Worm (Caenorhabditis elegans) whole organism, L4/young adult: Measurements from ENCODE around the gene coq-8.

Source experiments
- W03F9.2 ChIP-seq: fragments of 150-350 bp; optimal IDR thresholded peaks from 2 replicates; lab custom pipeline; 2014; ENCODE audit warnings: missing biosample characterization, missing genetic modification characterization
- dao-5 ChIP-seq: sonication (generic microtip); optimal IDR thresholded peaks from 2 replicates; lab custom pipeline; 2016; ENCODE audit warnings: missing genotype, missing genetic modification characterization, moderate library complexity, missing compliant biosample characterization
- him-1 ChIP-seq: sonication (generic microtip); optimal IDR thresholded peaks from 2 replicates; lab custom pipeline; 2016; ENCODE audit warnings: missing genotype, missing genetic modification reagents, missing genetic modification characterization, missing compliant biosample characterization

ce11 chrIII:4874671-4875070, 11.4 kb downstream of the coq-8 start, which contains the start of gene C35D10.12:
- no peak for TF ChIP-seq W03F9.2 (tag; lab: Kevin White, UChicago)
- no peak for TF ChIP-seq dao-5 (tag; lab: Kevin White, UChicago)
- no peak for TF ChIP-seq him-1
